ENCODE assay signal across 2 worm cellular contexts in the genomic region with DNA sequence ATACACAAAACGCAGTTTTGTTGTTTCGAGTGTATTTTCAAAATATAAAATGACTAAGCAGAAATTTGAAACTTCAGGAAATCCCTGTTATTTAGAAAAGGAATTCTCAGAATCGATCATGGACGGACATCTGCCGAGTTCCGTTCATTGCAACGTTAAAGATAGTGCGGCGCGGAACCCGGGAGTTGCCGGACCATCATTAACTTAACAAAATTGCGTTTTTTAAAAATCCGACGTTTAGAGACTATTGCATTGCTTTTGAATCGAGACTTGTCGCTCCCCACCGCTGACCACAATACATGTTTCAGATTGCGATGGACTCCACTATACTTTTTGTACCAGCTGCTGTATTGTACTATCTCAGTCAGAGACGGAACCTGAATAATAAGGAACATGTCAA.
TF ChIP-seq lines count a peak whose summit lies in the region.

No protein-coding gene starts in this region.

TF ChIP-seq in whole organism, L4 larva, 104 proteins besides CTCF, POLR2A, EP300 and RAD21:
- TF ChIP-seq daf-8 (GFP tag; IDR thresholded peaks at IDR 0.05; lab: Robert Waterston, UW), result no peak
- no peak for TF ChIP-seq R02D3.7 (tag; optimal IDR thresholded peaks at IDR 0.05; lab: Kevin White, UChicago)
- peak; percentile 66 for TF ChIP-seq snpc-1.2 (GFP tag; IDR thresholded peaks at IDR 0.05; lab: Robert Waterston, UW)
- no peak for TF ChIP-seq dpl-1 (GFP tag; optimal IDR thresholded peaks at IDR 0.05; lab: Kevin White, UChicago)
- no peak for TF ChIP-seq unc-39 (tag; optimal IDR thresholded peaks at IDR 0.05; lab: Kevin White, UChicago)
- no peak for TF ChIP-seq nhr-102 (tag; optimal IDR thresholded peaks at IDR 0.05; lab: Kevin White, UChicago)
- no peak for TF ChIP-seq gei-8 (GFP tag; optimal IDR thresholded peaks at IDR 0.05; lab: Kevin White, UChicago)
TF ChIP-seq in whole organism, L4 larva: peak in this region for 1.

TF ChIP-seq in whole organism, young adult, 124 proteins besides CTCF, POLR2A, EP300 and RAD21:
- TF ChIP-seq cebp-2 (GFP tag; IDR thresholded peaks at IDR 0.05; lab: Robert Waterston, UW), result no peak
- no peak for TF ChIP-seq snpc-4 (GFP tag; optimal IDR thresholded peaks at IDR 0.05; lab: Kevin White, UChicago)
- TF ChIP-seq snpc-4 (tag; optimal IDR thresholded peaks at IDR 0.05; lab: Kevin White, UChicago), result peak in 1 of 4 experiments; percentile 60
- no peak for TF ChIP-seq nhr-27 (tag; optimal IDR thresholded peaks at IDR 0.05; lab: Kevin White, UChicago)
- TF ChIP-seq hmg-1.2 (GFP tag; IDR thresholded peaks at IDR 0.05; lab: Robert Waterston, UW), result peak; percentile 21; the same call in 1 of the 2 replicates
- TF ChIP-seq F37B4.10 (GFP tag; IDR thresholded peaks at IDR 0.05; lab: Robert Waterston, UW), result no peak
